Worm (Caenorhabditis elegans) whole organism, late embryonic: Measurements from ENCODE around the gene C01G5.25.

ENCODE experiments used
- C38D4.7 ChIP-seq: fragments of 200-800 bp; sonication (Bioruptor generic); optimal IDR thresholded peaks from 2 replicates; lab custom pipeline; 2018; ENCODE audit warnings: mild to moderate bottlenecking, missing genetic modification characterization, moderate library complexity, missing compliant biosample characterization
- K09A11.1 ChIP-seq: sonication (generic microtip); optimal IDR thresholded peaks from 2 replicates; lab custom pipeline; 2017; ENCODE audit warnings: antibody characterized with exemption, mild to moderate bottlenecking, missing genetic modification characterization, missing compliant biosample characterization; ENCODE audit not compliant: insufficient read depth
- T23F11.4 ChIP-seq: fragments of 200-800 bp; sonication (Bioruptor generic); optimal IDR thresholded peaks from 2 replicates; lab custom pipeline; 2018; ENCODE audit warnings: mild to moderate bottlenecking, missing genetic modification characterization, missing compliant biosample characterization
- ahr-1 ChIP-seq: sonication (generic microtip); optimal IDR thresholded peaks from 2 replicates; lab custom pipeline; 2016; ENCODE audit warnings: missing genetic modification characterization, missing compliant biosample characterization
- ceh-14 ChIP-seq: sonication (generic microtip); optimal IDR thresholded peaks from 2 replicates; lab custom pipeline; 2016; ENCODE audit warnings: missing genotype, missing genetic modification characterization, missing compliant biosample characterization
- ceh-18 ChIP-seq: sonication (generic microtip); optimal IDR thresholded peaks from 2 replicates; lab custom pipeline; 2016; ENCODE audit warnings: missing genetic modification characterization, missing compliant biosample characterization
- ceh-19 ChIP-seq: fragments of 200-800 bp; sonication (Bioruptor generic); optimal IDR thresholded peaks from 2 replicates; lab custom pipeline; 2018; ENCODE audit warnings: mild to moderate bottlenecking, missing genetic modification characterization, missing compliant biosample characterization
- ceh-31 ChIP-seq: sonication (generic microtip); optimal IDR thresholded peaks from 2 replicates; lab custom pipeline; 2016; ENCODE audit warnings: missing genetic modification characterization, missing compliant biosample characterization
- ceh-45 ChIP-seq: fragments of 200-800 bp; sonication (Bioruptor generic); IDR thresholded peaks from 2 replicates; pipeline ENCODE4 v1.3.6; 2022; ENCODE audit warnings: missing genetic modification reagents, missing genetic modification characterization, missing compliant biosample characterization
- ceh-6 ChIP-seq: fragments of 200-800 bp; sonication (Bioruptor generic); optimal IDR thresholded peaks from 2 replicates; lab custom pipeline; 2018; ENCODE audit warnings: mild to moderate bottlenecking, missing genetic modification characterization, missing compliant biosample characterization
- dve-1 ChIP-seq: sonication (generic microtip); optimal IDR thresholded peaks from 2 replicates; lab custom pipeline; 2017; ENCODE audit warnings: antibody characterized with exemption, mild to moderate bottlenecking, missing genetic modification characterization, missing compliant biosample characterization
- elt-4 ChIP-seq: sonication (generic microtip); optimal IDR thresholded peaks from 2 replicates; lab custom pipeline; 2016; ENCODE audit warnings: missing genetic modification characterization, missing compliant biosample characterization
- ets-4 ChIP-seq: sonication (generic microtip); optimal IDR thresholded peaks from 2 replicates; lab custom pipeline; 2016; ENCODE audit warnings: missing genetic modification characterization, missing compliant biosample characterization
- fax-1 ChIP-seq: sonication (generic microtip); optimal IDR thresholded peaks from 2 replicates; lab custom pipeline; 2016; ENCODE audit warnings: missing genotype, missing genetic modification characterization, missing compliant biosample characterization
- fkh-10 ChIP-seq: fragments of 150-350 bp; optimal IDR thresholded peaks from 2 replicates; lab custom pipeline; 2014; ENCODE audit warnings: missing biosample characterization, missing genetic modification reagents, missing genetic modification characterization
- fkh-6 ChIP-seq: sonication (generic microtip); optimal IDR thresholded peaks from 2 replicates; lab custom pipeline; 2016; ENCODE audit warnings: missing genetic modification characterization, missing compliant biosample characterization
- gmeb-2 ChIP-seq: sonication (generic microtip); optimal IDR thresholded peaks from 2 replicates; lab custom pipeline; 2016; ENCODE audit warnings: missing genetic modification characterization, inconsistent platforms, missing compliant biosample characterization
- hlh-13 ChIP-seq: fragments of 200-800 bp; sonication (Bioruptor generic); optimal IDR thresholded peaks from 2 replicates; lab custom pipeline; 2018; ENCODE audit warnings: mild to moderate bottlenecking, missing genetic modification characterization, missing compliant biosample characterization
- hlh-30 ChIP-seq: sonication (generic microtip); optimal IDR thresholded peaks from 2 replicates; lab custom pipeline; 2017; ENCODE audit warnings: antibody characterized with exemption, missing genetic modification characterization, missing compliant biosample characterization; ENCODE audit not compliant: insufficient read depth
- lin-11 ChIP-seq: fragments of 200-800 bp; sonication (Bioruptor generic); optimal IDR thresholded peaks from 2 replicates; lab custom pipeline; 2018; ENCODE audit warnings: mild to moderate bottlenecking, missing genetic modification characterization, missing compliant biosample characterization
- madf-2 ChIP-seq: sonication (generic microtip); optimal IDR thresholded peaks from 2 replicates; lab custom pipeline; 2017; ENCODE audit warnings: missing genetic modification characterization, missing compliant biosample characterization
- nfya-1 ChIP-seq: sonication (generic microtip); optimal IDR thresholded peaks from 2 replicates; lab custom pipeline; 2017; ENCODE audit warnings: missing genetic modification characterization, mild to moderate bottlenecking, missing compliant biosample characterization, antibody characterized with exemption, moderate library complexity
- nhr-11 ChIP-seq: fragments of 150-350 bp; optimal IDR thresholded peaks from 2 replicates; lab custom pipeline; 2014; ENCODE audit warnings: missing biosample characterization, missing genetic modification characterization
- nhr-232 ChIP-seq: sonication (generic microtip); optimal IDR thresholded peaks from 2 replicates; lab custom pipeline; 2016; ENCODE audit warnings: missing genetic modification characterization, missing compliant biosample characterization
- npax-4 ChIP-seq: sonication (generic microtip); optimal IDR thresholded peaks from 2 replicates; lab custom pipeline; 2016; ENCODE audit warnings: missing genetic modification characterization, missing compliant biosample characterization
- odd-2 ChIP-seq: sonication (generic microtip); optimal IDR thresholded peaks from 2 replicates; lab custom pipeline; 2017; ENCODE audit warnings: antibody characterized with exemption, mild to moderate bottlenecking, missing genetic modification characterization, missing compliant biosample characterization
- pat-9 ChIP-seq: fragments of 200-800 bp; sonication (Bioruptor generic); optimal IDR thresholded peaks from 2 replicates; lab custom pipeline; 2018; ENCODE audit warnings: mild to moderate bottlenecking, missing genetic modification characterization, moderate library complexity, missing compliant biosample characterization
- pax-1 ChIP-seq: fragments of 150-350 bp; optimal IDR thresholded peaks from 2 replicates; lab custom pipeline; 2014; ENCODE audit warnings: missing biosample characterization, missing genetic modification characterization
- pha-2 ChIP-seq: sonication (generic microtip); optimal IDR thresholded peaks from 2 replicates; lab custom pipeline; 2017; ENCODE audit warnings: mild to moderate bottlenecking, missing genetic modification characterization, missing compliant biosample characterization
- pros-1 ChIP-seq: fragments of 150-350 bp; optimal IDR thresholded peaks from 2 replicates; lab custom pipeline; 2014; ENCODE audit warnings: missing biosample characterization, missing genetic modification reagents, missing genetic modification characterization
- syd-9 ChIP-seq: sonication (generic microtip); optimal IDR thresholded peaks from 2 replicates; lab custom pipeline; 2016; ENCODE audit warnings: mild to moderate bottlenecking, missing genetic modification characterization, moderate library complexity, missing compliant biosample characterization
- tbx-2 ChIP-seq: sonication (generic microtip); optimal IDR thresholded peaks from 2 replicates; lab custom pipeline; 2016; ENCODE audit warnings: missing genetic modification characterization, missing compliant biosample characterization
- unc-3 ChIP-seq, 2 experiments: fragments of 200-800 bp in 1 of 2; sonication (Bioruptor generic) in 1 of 2; sonication (generic microtip) in 1 of 2; conservative IDR thresholded peaks in 1 of 2; optimal IDR thresholded peaks in 1 of 2; 2 replicates each; pipeline versions ENCODE4 v1.3.6 to Lab custom; 2016 to 2022; ENCODE audit warnings: missing compliant biosample characterization in 2 of 2, missing genetic modification characterization in 2 of 2, missing genetic modification reagents in 1 of 2
- unc-42 ChIP-seq: sonication (generic microtip); optimal IDR thresholded peaks from 2 replicates; lab custom pipeline; 2016; ENCODE audit warnings: missing genotype, missing genetic modification characterization, missing compliant biosample characterization
- zip-5 ChIP-seq: sonication (generic microtip); optimal IDR thresholded peaks from 2 replicates; lab custom pipeline; 2016; ENCODE audit warnings: missing genetic modification characterization, missing compliant biosample characterization
- ztf-16 ChIP-seq: sonication (generic microtip); optimal IDR thresholded peaks from 2 replicates; lab custom pipeline; 2017; ENCODE audit warnings: missing genetic modification characterization, missing compliant biosample characterization

The C01G5.25 gene

ce11 chrIV:6541435-6541834 lies at the start of gene C01G5.25:
Gene C01G5.25 (plus strand): TSS chrIV:6541684.
- no peak for TF ChIP-seq pax-1 (tag; lab: Kevin White, UChicago)
- TF ChIP-seq ceh-31 (tag; lab: Kevin White, UChicago) = peak; percentile 17

- TF ChIP-seq pros-1 (tag; lab: Kevin White, UChicago) = no peak
- no peak for TF ChIP-seq gmeb-2 (tag; lab: Kevin White, UChicago)
- TF ChIP-seq syd-9 (tag; lab: Kevin White, UChicago) = no peak
Measured at ce11 chrIV:6491915-6492314, 49.6 kb upstream of the C01G5.25 start.

DNA sequence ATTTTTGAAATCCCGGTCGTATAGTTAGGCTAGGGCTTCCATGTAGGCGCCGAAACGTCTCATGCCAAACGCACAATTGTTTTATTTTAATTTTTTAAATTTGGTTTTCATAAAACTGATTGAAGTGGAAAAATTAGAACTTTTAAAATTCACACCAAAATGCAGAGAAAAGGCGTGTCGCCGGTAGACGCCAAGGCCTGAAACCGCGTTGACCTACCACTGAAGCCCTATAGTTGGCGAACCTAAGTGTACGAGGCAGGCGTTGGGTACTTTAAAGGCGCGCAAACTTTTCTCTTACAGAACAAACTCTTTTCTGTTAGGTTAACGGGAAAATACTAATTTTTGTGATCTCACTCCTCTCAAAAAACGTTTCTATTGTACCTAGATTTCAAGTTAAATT lies 48.2 kb upstream of the C01G5.25 start, which contains the start of gene Y73B6BL.44:
TSS of gene Y73B6BL.44 (plus strand) at position 301 of the 400 bp plus-strand sequence.
- TF ChIP-seq npax-4 (tag; lab: Kevin White, UChicago) (no peak), pat-9 (tag; lab: Kevin White, UChicago) (no peak)

DNA sequence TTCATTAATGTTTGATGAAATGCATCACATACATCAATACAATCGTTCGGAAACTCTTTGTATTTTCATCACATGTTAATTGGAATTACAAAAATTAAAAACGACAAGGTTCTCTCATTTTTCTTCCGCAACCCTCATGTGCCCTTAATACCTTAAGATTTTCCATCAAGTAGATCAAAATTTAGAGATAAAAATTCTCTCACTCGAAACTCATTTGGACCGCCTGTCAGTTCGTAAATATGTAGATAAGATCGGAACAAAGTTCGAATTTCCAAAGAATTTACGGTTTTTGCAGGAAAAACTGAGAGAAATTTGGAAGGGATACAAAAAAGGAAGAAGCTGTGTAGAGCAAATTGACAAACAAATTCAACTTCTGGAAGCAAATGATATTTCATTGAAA lies 45.4 kb upstream of the C01G5.25 start:
- no peak for TF ChIP-seq lin-11
- no peak for TF ChIP-seq nfya-1 (tag; lab: Kevin White, UChicago)
- TF ChIP-seq fkh-10 (GFP tag; lab: Kevin White, UChicago) = no peak
- no peak for TF ChIP-seq odd-2 (tag; lab: Kevin White, UChicago)
- TF ChIP-seq, all 69 proteins: peak for 0

ce11 chrIV:6500433-6500832 lies 41.1 kb upstream of the C01G5.25 start:
- TF ChIP-seq gmeb-2 (tag; lab: Kevin White, UChicago) = no peak
- no peak for TF ChIP-seq pha-2 (tag; lab: Kevin White, UChicago)
- no peak for TF ChIP-seq pros-1 (tag; lab: Kevin White, UChicago)
- no peak for TF ChIP-seq fkh-6 (tag; lab: Kevin White, UChicago)
- no peak for TF ChIP-seq dve-1 (tag; lab: Kevin White, UChicago)
- no peak for TF ChIP-seq elt-4 (tag; lab: Kevin White, UChicago)
- TF ChIP-seq ztf-16 = no peak
- no peak for TF ChIP-seq zip-5 (tag; lab: Kevin White, UChicago)
- TF ChIP-seq unc-42 (tag; lab: Kevin White, UChicago) = no peak
- no peak for TF ChIP-seq nhr-232
- no peak for TF ChIP-seq unc-3 (GFP tag; conservative IDR thresholded peaks at IDR 0.05; lab: Robert Waterston, UW)
- no peak for TF ChIP-seq unc-3 (tag; optimal IDR thresholded peaks at IDR 0.05; lab: Kevin White, UChicago)
- TF ChIP-seq K09A11.1 (tag; lab: Kevin White, UChicago) = no peak
- no peak for TF ChIP-seq ceh-45 (GFP tag; lab: Robert Waterston, UW)
- TF ChIP-seq T23F11.4 = no peak
- TF ChIP-seq ahr-1 (tag; lab: Kevin White, UChicago) = no peak

ce11 chrIV:6500843-6501242 lies 40.6 kb upstream of the C01G5.25 start:
- TF ChIP-seq tbx-2 (tag; lab: Kevin White, UChicago) = no peak
- no peak for TF ChIP-seq madf-2 (tag; lab: Kevin White, UChicago)
- no peak for TF ChIP-seq zip-5 (tag; lab: Kevin White, UChicago)
- peak; percentile 39 for TF ChIP-seq hlh-30
- TF ChIP-seq syd-9 (tag; lab: Kevin White, UChicago) = no peak
- TF ChIP-seq ceh-14 (tag; lab: Kevin White, UChicago) = no peak
- TF ChIP-seq fax-1 (tag; lab: Kevin White, UChicago) = no peak
- no peak for TF ChIP-seq hlh-13
- peak; percentile 27 for TF ChIP-seq ceh-18 (tag; lab: Kevin White, UChicago)
- no peak for TF ChIP-seq nhr-11 (tag; lab: Kevin White, UChicago)
- no peak for TF ChIP-seq ceh-19
- peak; percentile 44 for TF ChIP-seq dve-1 (tag; lab: Kevin White, UChicago)
- no peak for TF ChIP-seq C38D4.7 (GFP tag; lab: Kevin White, UChicago)
- TF ChIP-seq ets-4 (tag; lab: Kevin White, UChicago) = no peak
- TF ChIP-seq ceh-6 (GFP tag; lab: Kevin White, UChicago) = no peak
